Worm (Caenorhabditis elegans) whole organism, L2 larva: ENCODE measurements around the gene srh-87.

Experiments
- lin-11 ChIP-seq: fragments of 150-350 bp; sonication (generic microtip); optimal IDR thresholded peaks from 2 replicates; lab custom pipeline; 2014; ENCODE audit warnings: missing biosample characterization, missing genetic modification characterization, inconsistent platforms, mixed read lengths
- unc-39 ChIP-seq: fragments of 150-350 bp; optimal IDR thresholded peaks from 2 replicates; lab custom pipeline; 2014; ENCODE audit warnings: missing biosample characterization, missing genetic modification characterization

DNA sequence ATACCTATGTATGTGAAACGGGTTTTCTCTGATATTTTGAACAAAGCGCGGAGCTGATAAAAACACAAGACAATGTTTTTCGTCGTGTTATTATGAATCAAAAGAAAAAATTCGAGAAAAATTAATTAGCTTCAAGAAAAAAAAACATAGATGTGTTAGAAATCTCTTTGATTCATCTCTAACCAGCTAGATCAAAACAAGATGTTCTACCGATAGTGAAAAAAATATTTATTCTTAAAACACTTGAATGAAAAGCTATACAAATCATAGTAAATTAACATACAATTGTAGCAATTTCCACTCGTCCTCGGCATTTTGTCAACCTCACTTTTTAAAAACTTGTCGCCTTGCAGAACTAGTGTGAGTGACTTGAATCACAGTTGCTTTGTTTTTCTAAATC is 3.3 kb downstream of the srh-87 start:
- TF ChIP-seq lin-11 (tag; lab: Kevin White, UChicago): no peak
- no peak for TF ChIP-seq unc-39 (tag; lab: Kevin White, UChicago)
